Worm (Caenorhabditis elegans) whole organism, early embryonic: ENCODE results near the gene C25H3.1.

Source experiments
- B0310.2 ChIP-seq: sonication (generic microtip); optimal IDR thresholded peaks from 2 replicates; lab custom pipeline; 2016; ENCODE audit warnings: mild to moderate bottlenecking, missing genetic modification characterization, missing compliant biosample characterization
- aly-1 ChIP-seq: sonication (generic microtip); optimal IDR thresholded peaks from 2 replicates; lab custom pipeline; 2016; ENCODE audit warnings: missing genetic modification characterization, missing compliant biosample characterization
- ama-1 ChIP-seq: fragments of 150-350 bp; optimal IDR thresholded peaks from 2 replicates; lab custom pipeline; 2014
- ceh-13 ChIP-seq: fragments of 200-800 bp; sonication (Bioruptor generic); optimal IDR thresholded peaks from 2 replicates; lab custom pipeline; 2018; ENCODE audit warnings: mild to moderate bottlenecking, missing genetic modification characterization, missing compliant biosample characterization
- ceh-36 ChIP-seq: sonication (generic microtip); optimal IDR thresholded peaks from 2 replicates; lab custom pipeline; 2016; ENCODE audit warnings: missing genetic modification characterization, inconsistent platforms, missing compliant biosample characterization
- ets-7 ChIP-seq: sonication (generic microtip); optimal IDR thresholded peaks from 2 replicates; lab custom pipeline; 2016; ENCODE audit warnings: missing genotype, missing genetic modification characterization, missing compliant biosample characterization
- flt-1 ChIP-seq: fragments of 200-800 bp; sonication (Bioruptor generic); IDR thresholded peaks from 2 replicates; pipeline ENCODE4 v1.3.6; 2022; ENCODE audit warnings: missing genetic modification characterization, missing compliant biosample characterization
- hmg-4 ChIP-seq: fragments of 200-800 bp; sonication (Bioruptor generic); optimal IDR thresholded peaks from 2 replicates; lab custom pipeline; 2018; ENCODE audit warnings: mild to moderate bottlenecking, missing genetic modification characterization, missing compliant biosample characterization
- hnd-1 ChIP-seq: sonication (generic microtip); optimal IDR thresholded peaks from 2 replicates; lab custom pipeline; 2016; ENCODE audit warnings: missing genetic modification characterization, missing compliant biosample characterization
- pes-1 ChIP-seq: fragments of 200-800 bp; sonication (Bioruptor generic); IDR thresholded peaks from 2 replicates; pipeline ENCODE4 v1.3.6; 2022; ENCODE audit warnings: missing genetic modification reagents, missing genetic modification characterization, missing compliant biosample characterization
- sea-1 ChIP-seq: fragments of 200-800 bp; sonication (Bioruptor generic); conservative IDR thresholded peaks from 2 replicates; pipeline ENCODE4 v1.3.6; 2022; ENCODE audit warnings: missing genetic modification characterization, missing compliant biosample characterization
- tbx-11 ChIP-seq: fragments of 200-800 bp; sonication (Bioruptor generic); IDR thresholded peaks from 2 replicates; pipeline ENCODE4 v1.3.6; 2022; ENCODE audit warnings: missing genetic modification characterization, missing compliant biosample characterization
- tbx-37 ChIP-seq: fragments of 200-800 bp; sonication (Bioruptor generic); conservative IDR thresholded peaks from 2 replicates; pipeline ENCODE4 v1.3.6; 2022; ENCODE audit warnings: missing genetic modification reagents, missing genetic modification characterization, missing compliant biosample characterization
- tra-4 ChIP-seq: sonication (generic microtip); optimal IDR thresholded peaks from 2 replicates; lab custom pipeline; 2017; ENCODE audit warnings: missing genetic modification characterization, missing compliant biosample characterization

DNA sequence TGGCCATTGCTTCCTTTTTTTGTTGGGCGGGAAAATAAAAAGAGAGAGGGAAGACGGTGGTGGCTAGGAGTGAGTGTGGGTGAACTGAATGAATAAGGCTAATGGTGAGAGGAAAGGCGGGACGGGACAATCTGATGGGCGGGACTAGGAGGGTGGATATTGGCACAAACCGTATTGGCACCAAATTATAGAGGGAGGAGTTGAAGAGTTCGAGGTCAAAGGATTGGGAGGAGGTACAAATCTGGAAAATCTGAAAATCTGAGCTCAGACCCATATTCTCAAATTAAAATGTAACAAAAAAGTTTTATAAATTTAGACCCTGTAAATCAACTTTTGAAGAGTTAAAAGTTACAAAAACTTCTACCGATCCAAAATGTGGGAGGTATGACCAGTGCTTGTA, 39.9 kb downstream of the C25H3.1 start, which contains the start of gene hlh-14:
- TF ChIP-seq aly-1 (tag; lab: Kevin White, UChicago), result no peak
- TF ChIP-seq ama-1 (lab: Kevin White, UChicago), result no peak
- TF ChIP-seq ceh-13, result no peak
- no peak for TF ChIP-seq hnd-1 (tag; lab: Kevin White, UChicago)
- no peak for TF ChIP-seq flt-1
- no peak for TF ChIP-seq tbx-11 (GFP tag; lab: Robert Waterston, UW)
- TF ChIP-seq sea-1 (GFP tag; lab: Robert Waterston, UW), result no peak
- no peak for TF ChIP-seq ceh-36 (tag; lab: Kevin White, UChicago)
- TF ChIP-seq hmg-4, result no peak
- no peak for TF ChIP-seq ets-7 (tag; lab: Kevin White, UChicago)
- no peak for TF ChIP-seq tbx-37 (GFP tag; lab: Robert Waterston, UW)
- no peak for TF ChIP-seq B0310.2 (tag; lab: Kevin White, UChicago)
- no peak for TF ChIP-seq tra-4
- TF ChIP-seq pes-1 (GFP tag; lab: Robert Waterston, UW), result no peak
